Fruit fly (Drosophila melanogaster): Measurements from ENCODE around the gene CG6276.

CG6276 gene

DNA sequence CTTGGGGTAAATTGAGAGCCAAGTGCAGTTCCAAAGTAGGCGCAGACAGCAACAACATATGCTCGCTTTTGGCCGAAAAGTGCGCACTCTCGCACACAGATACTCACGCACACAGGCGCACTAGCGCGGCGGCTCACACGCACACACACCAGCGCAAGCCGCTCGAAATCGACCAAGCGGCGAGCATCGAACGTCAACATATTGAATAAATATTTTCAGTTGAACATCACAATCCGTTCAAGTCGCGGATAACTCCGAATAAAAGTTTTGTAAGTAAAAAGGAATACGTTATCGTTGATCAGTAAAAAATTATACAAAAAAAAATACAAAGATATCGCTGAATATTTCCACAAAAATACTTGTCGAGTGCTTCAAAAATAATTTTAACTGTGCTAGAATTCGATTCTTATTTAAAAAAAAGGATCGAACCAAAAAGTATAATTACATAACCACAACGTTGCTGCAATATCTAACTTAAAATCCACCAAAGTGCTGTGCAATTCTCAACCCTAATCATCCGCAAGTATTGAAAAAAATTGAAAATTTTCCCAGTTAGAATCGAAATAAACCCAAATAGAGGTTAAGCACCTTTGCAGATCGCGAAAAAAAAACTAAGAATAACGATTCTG, 38.4 kb downstream of the CG6276 start (continued):
- no peak for TF ChIP-seq CG10959 (GFP tag; IDR thresholded peaks at IDR 0.05)
- TF ChIP-seq CG8290 (GFP tag; optimal IDR thresholded peaks at IDR 0.05), result no peak
- TF ChIP-seq CG8290 (tag; optimal IDR thresholded peaks at IDR 0.05), result peak in 1 of 2 experiments; percentile 10
- no peak for TF ChIP-seq CG7556 (GFP tag; optimal IDR thresholded peaks at IDR 0.05)
- no peak for TF ChIP-seq Nf-YB (GFP tag; optimal IDR thresholded peaks at IDR 0.05)
- TF ChIP-seq chinmo (GFP tag; IDR thresholded peaks at IDR 0.05; ENCODE audit: partially characterized antibody), result 0 out of 4 replicates have a peak, but pooled peaks have one; percentile 18
- TF ChIP-seq Dref (GFP tag; IDR thresholded peaks at IDR 0.05), result no peak
- TF ChIP-seq kay (GFP tag; optimal IDR thresholded peaks at IDR 0.05), result no peak
- no peak for TF ChIP-seq CG9876 (GFP tag; optimal IDR thresholded peaks at IDR 0.05)
- TF ChIP-seq tgo (GFP tag; IDR thresholded peaks at IDR 0.05), result no peak
- no peak for TF ChIP-seq CG11093 (GFP tag; IDR thresholded peaks at IDR 0.05)
- TF ChIP-seq CG30431 (GFP tag; optimal IDR thresholded peaks at IDR 0.05), result no peak
- no peak for TF ChIP-seq Dll (GFP tag; IDR thresholded peaks at IDR 0.05; ENCODE audit: partially characterized antibody)
- peak; percentile 5; the same call in 1 of the 2 replicates for TF ChIP-seq E2f1 (GFP tag; IDR thresholded peaks at IDR 0.05)
- TF ChIP-seq Nf-YA (GFP tag; IDR thresholded peaks at IDR 0.05), result no peak

- TF ChIP-seq CG34376 (GFP tag; optimal IDR thresholded peaks at IDR 0.05), result no peak
- peak; percentile 20 for TF ChIP-seq lab (GFP tag; optimal IDR thresholded peaks at IDR 0.05)
- peak; percentile 67 for TF ChIP-seq HHEX (GFP tag; optimal IDR thresholded peaks at IDR 0.05)
- no peak for TF ChIP-seq CG3726 (GFP tag; IDR thresholded peaks at IDR 0.05)
- peak; percentile 24 for TF ChIP-seq CG5245 (GFP tag; optimal IDR thresholded peaks at IDR 0.05)
- TF ChIP-seq CG2889 (GFP tag; IDR thresholded peaks at IDR 0.05), result no peak
- TF ChIP-seq CG9609 (GFP tag; optimal IDR thresholded peaks at IDR 0.05), result no peak
- no peak for TF ChIP-seq B-H2 (GFP tag; optimal IDR thresholded peaks at IDR 0.05)
- no peak for TF ChIP-seq CG8089 (GFP tag; optimal IDR thresholded peaks at IDR 0.05)
- TF ChIP-seq lov (optimal IDR thresholded peaks at IDR 0.05), result no peak
- TF ChIP-seq lov (GFP tag; IDR thresholded peaks at IDR 0.05), result no peak
- TF ChIP-seq cwo (GFP tag; optimal IDR thresholded peaks at IDR 0.05), result peak; percentile 27
- peak; percentile 86 for TF ChIP-seq tio (GFP tag; optimal IDR thresholded peaks at IDR 0.05)
- no peak for TF ChIP-seq mld (GFP tag; IDR thresholded peaks at IDR 0.05; ENCODE audit: partially characterized antibody)
- TF ChIP-seq ranshi (GFP tag; IDR thresholded peaks at IDR 0.05), result 0 out of 2 replicates have a peak, but pooled peaks have one; percentile 33
- peak; percentile 31 for TF ChIP-seq salm (tag; optimal IDR thresholded peaks at IDR 0.05)
- TF ChIP-seq Fer1 (GFP tag; optimal IDR thresholded peaks at IDR 0.05), result no peak
- TF ChIP-seq CG17361 (GFP tag; IDR thresholded peaks at IDR 0.05), result peak; percentile 95
- TF ChIP-seq nerfin-2 (GFP tag; IDR thresholded peaks at IDR 0.05; ENCODE audit: partially characterized antibody), result no peak
- TF ChIP-seq fru (optimal IDR thresholded peaks at IDR 0.05), result no peak
- TF ChIP-seq CG15269 (tag; optimal IDR thresholded peaks at IDR 0.05), result peak; percentile 69
- peak; percentile 19 for TF ChIP-seq kay (GFP tag; optimal IDR thresholded peaks at IDR 0.05)
- no peak for TF ChIP-seq fd102C (GFP tag; optimal IDR thresholded peaks at IDR 0.05)
- no peak for TF ChIP-seq CG13287 (GFP tag; IDR thresholded peaks at IDR 0.05; ENCODE audit: partially characterized antibody)
- TF ChIP-seq Spps (tag; optimal IDR thresholded peaks at IDR 0.05), result peak; percentile 44
- no peak for TF ChIP-seq HmgZ (tag; optimal IDR thresholded peaks at IDR 0.05)
- no peak for TF ChIP-seq gt (GFP tag; IDR thresholded peaks at IDR 0.05)
- peak; percentile 64 for TF ChIP-seq CG3281 (GFP tag; optimal IDR thresholded peaks at IDR 0.05)
- TF ChIP-seq CG32772 (GFP tag; IDR thresholded peaks at IDR 0.05), result no peak
- TF ChIP-seq CG30403 (GFP tag; optimal IDR thresholded peaks at IDR 0.05), result peak; percentile 83
- TF ChIP-seq E2f1 (GFP tag; IDR thresholded peaks at IDR 0.05), result peak; percentile 32; the same call in 1 of the 2 replicates
- TF ChIP-seq jumu (GFP tag; optimal IDR thresholded peaks at IDR 0.05), result peak; percentile 27
- peak; percentile 51 for TF ChIP-seq Chrac-16 (GFP tag; optimal IDR thresholded peaks at IDR 0.05)
- TF ChIP-seq peb (GFP tag; IDR thresholded peaks at IDR 0.05), result no peak
- peak in 1 of 2 experiments; percentile 77 for TF ChIP-seq Hr51 (GFP tag; optimal IDR thresholded peaks at IDR 0.05)
- TF ChIP-seq Myb (GFP tag; optimal IDR thresholded peaks at IDR 0.05), result no peak
These were observed 39.1 kb downstream of the CG6276 start for dm6 chr3R:15280619-15281334.

Measured in whole organism, embryonic.